Fruit fly (Drosophila melanogaster): Measurements from ENCODE around the gene CG3457.

DNA sequence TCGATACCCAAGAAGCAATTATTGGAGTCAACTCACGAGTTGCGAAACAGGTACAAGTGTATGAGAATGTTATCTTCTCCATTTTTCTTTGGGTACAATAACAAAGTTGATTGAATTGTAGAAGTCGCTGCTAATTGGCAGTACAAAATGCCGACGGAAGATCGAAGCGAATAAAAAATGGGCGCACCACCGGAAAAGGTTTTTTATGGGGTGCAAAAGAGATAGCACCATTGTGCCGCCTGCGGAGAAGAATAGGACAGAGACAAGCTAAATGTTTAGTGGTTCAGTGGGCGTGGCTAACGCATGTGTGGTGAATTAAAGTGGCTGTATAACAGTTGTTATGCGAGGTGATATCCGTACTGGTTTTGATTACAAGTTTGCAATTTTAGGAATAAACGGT lies 47.1 kb upstream of the CG3457 start:
- no peak for TF ChIP-seq h (optimal IDR thresholded peaks at IDR 0.05)
- TF ChIP-seq psq (optimal IDR thresholded peaks at IDR 0.05): no peak
- TF ChIP-seq ttk (optimal IDR thresholded peaks at IDR 0.05): no peak
- TF ChIP-seq Myc (optimal IDR thresholded peaks at IDR 0.05): no peak
- no peak for TF ChIP-seq Sin3A (optimal IDR thresholded peaks at IDR 0.05)
